Worm (Caenorhabditis elegans) whole organism, early embryonic: ENCODE results near the gene Y39B6A.30.

Experiments
- F13C5.2 ChIP-seq: sonication (generic microtip); optimal IDR thresholded peaks from 2 replicates; lab custom pipeline; 2017; ENCODE audit warnings: mild to moderate bottlenecking, missing genetic modification characterization, inconsistent platforms, missing compliant biosample characterization
- aly-1 ChIP-seq: sonication (generic microtip); optimal IDR thresholded peaks from 2 replicates; lab custom pipeline; 2016; ENCODE audit warnings: missing genetic modification characterization, missing compliant biosample characterization
- ama-1 ChIP-seq: fragments of 150-350 bp; optimal IDR thresholded peaks from 2 replicates; lab custom pipeline; 2014
- ceh-13 ChIP-seq: fragments of 200-800 bp; sonication (Bioruptor generic); optimal IDR thresholded peaks from 2 replicates; lab custom pipeline; 2018; ENCODE audit warnings: mild to moderate bottlenecking, missing genetic modification characterization, missing compliant biosample characterization
- ceh-36 ChIP-seq: sonication (generic microtip); optimal IDR thresholded peaks from 2 replicates; lab custom pipeline; 2016; ENCODE audit warnings: missing genetic modification characterization, inconsistent platforms, missing compliant biosample characterization
- ets-7 ChIP-seq: sonication (generic microtip); optimal IDR thresholded peaks from 2 replicates; lab custom pipeline; 2016; ENCODE audit warnings: missing genotype, missing genetic modification characterization, missing compliant biosample characterization
- hnd-1 ChIP-seq: sonication (generic microtip); optimal IDR thresholded peaks from 2 replicates; lab custom pipeline; 2016; ENCODE audit warnings: missing genetic modification characterization, missing compliant biosample characterization

- no peak for TF ChIP-seq F13C5.2
- no peak for TF ChIP-seq hnd-1
- no peak for TF ChIP-seq ceh-36 (tag; lab: Kevin White, UChicago)
- TF ChIP-seq ets-7 (tag; lab: Kevin White, UChicago), result no peak
- no peak for TF ChIP-seq aly-1 (tag; lab: Kevin White, UChicago)
- TF ChIP-seq ama-1, result no peak
- TF ChIP-seq ceh-13 (GFP tag; lab: Kevin White, UChicago), result no peak
These were observed 12.7 kb upstream of the Y39B6A.30 start, which contains the start of gene Y39B6A.33 for ce11 chrV:19001656-19002055.
